Worm (Caenorhabditis elegans) whole organism, young adult: ENCODE measurements around the gene gpa-8.

Experiments used
- B0019.2 ChIP-seq: fragments of 200-800 bp; sonication (Bioruptor generic); conservative IDR thresholded peaks from 2 replicates; pipeline ENCODE4 v1.3.6; 2022; ENCODE audit warnings: missing genetic modification reagents, missing genetic modification characterization, missing compliant biosample characterization
- B0261.1 ChIP-seq: sonication (generic microtip); optimal IDR thresholded peaks from 2 replicates; lab custom pipeline; 2016; ENCODE audit warnings: mild to moderate bottlenecking, missing genetic modification characterization, moderate library complexity, missing compliant biosample characterization
- F23B12.7 ChIP-seq: sonication (generic microtip); optimal IDR thresholded peaks from 2 replicates; lab custom pipeline; 2017; ENCODE audit warnings: missing genetic modification characterization, mild to moderate bottlenecking, missing compliant biosample characterization, antibody characterized with exemption, moderate library complexity; ENCODE audit not compliant: insufficient read depth
- F33H1.4 ChIP-seq: fragments of 200-800 bp; sonication (Bioruptor generic); IDR thresholded peaks from 2 replicates; pipeline ENCODE4 v1.3.6; 2022; ENCODE audit warnings: missing genetic modification reagents, missing genetic modification characterization, missing compliant biosample characterization
- F57C9.4 ChIP-seq: sonication (generic microtip); optimal IDR thresholded peaks from 2 replicates; lab custom pipeline; 2017; ENCODE audit warnings: mild to moderate bottlenecking, missing genetic modification characterization, missing compliant biosample characterization
- Y53F4B.3 ChIP-seq: fragments of 200-800 bp; sonication (Bioruptor generic); IDR thresholded peaks from 2 replicates; pipeline ENCODE4 v1.3.6; 2022; ENCODE audit warnings: missing genetic modification reagents, missing genetic modification characterization, missing compliant biosample characterization
- Y56A3A.18 ChIP-seq: fragments of 200-800 bp; sonication (Bioruptor generic); IDR thresholded peaks from 2 replicates; pipeline ENCODE4 v1.3.6; 2022; ENCODE audit warnings: missing genetic modification reagents, missing genetic modification characterization, missing compliant biosample characterization
- ZK185.1 ChIP-seq: sonication (generic microtip); optimal IDR thresholded peaks from 2 replicates; lab custom pipeline; 2016; ENCODE audit warnings: mild to moderate bottlenecking, missing genetic modification characterization, missing compliant biosample characterization; ENCODE audit not compliant: poor library complexity, severe bottlenecking
- aptf-3 ChIP-seq: fragments of 200-800 bp; sonication (Bioruptor generic); IDR thresholded peaks from 2 replicates; pipeline ENCODE4 v1.3.6; 2022; ENCODE audit warnings: missing genetic modification characterization, missing compliant biosample characterization
- athp-1 ChIP-seq: sonication (generic microtip); optimal IDR thresholded peaks from 2 replicates; lab custom pipeline; 2017; ENCODE audit warnings: mild to moderate bottlenecking, missing genetic modification characterization, missing compliant biosample characterization
- attf-5 ChIP-seq: fragments of 200-800 bp; sonication (Bioruptor generic); optimal IDR thresholded peaks from 2 replicates; lab custom pipeline; 2018; ENCODE audit warnings: mild to moderate bottlenecking, missing genetic modification characterization, missing compliant biosample characterization
- ceh-100 ChIP-seq: fragments of 200-800 bp; sonication (Bioruptor generic); IDR thresholded peaks from 2 replicates; pipeline ENCODE4 v1.3.6; 2022; ENCODE audit warnings: missing genetic modification reagents, missing genetic modification characterization, missing compliant biosample characterization
- ekl-4 ChIP-seq: fragments of 200-800 bp; sonication (Bioruptor generic); IDR thresholded peaks from 2 replicates; pipeline ENCODE4 v1.3.6; 2022; ENCODE audit warnings: missing genetic modification reagents, missing genetic modification characterization, missing compliant biosample characterization
- ets-4 ChIP-seq: fragments of 200-800 bp; sonication (Bioruptor generic); optimal IDR thresholded peaks from 2 replicates; lab custom pipeline; 2018; ENCODE audit warnings: mild to moderate bottlenecking, missing genetic modification characterization, missing compliant biosample characterization
- fkh-3 ChIP-seq: sonication (generic microtip); optimal IDR thresholded peaks from 2 replicates; lab custom pipeline; 2016; ENCODE audit warnings: mild to moderate bottlenecking, missing genetic modification characterization, missing compliant biosample characterization
- hlh-26 ChIP-seq: fragments of 200-800 bp; sonication (Bioruptor generic); conservative IDR thresholded peaks from 2 replicates; pipeline ENCODE4 v1.3.6; 2022; ENCODE audit warnings: missing genetic modification reagents, missing genetic modification characterization, missing compliant biosample characterization
- hmg-1.2 ChIP-seq: fragments of 200-800 bp; sonication (Bioruptor generic); IDR thresholded peaks from 2 replicates; pipeline ENCODE4 v1.3.6; 2022; ENCODE audit warnings: missing genetic modification reagents, missing genetic modification characterization, missing compliant biosample characterization
- hmg-20 ChIP-seq: fragments of 200-800 bp; sonication (Bioruptor generic); IDR thresholded peaks from 2 replicates; pipeline ENCODE4 v1.3.6; 2022; ENCODE audit warnings: missing genetic modification reagents, missing genetic modification characterization, missing compliant biosample characterization
- hsf-1 ChIP-seq: fragments of 200-800 bp; sonication (Bioruptor generic); IDR thresholded peaks from 2 replicates; pipeline ENCODE4 v1.3.6; 2022; ENCODE audit warnings: missing genetic modification reagents, missing genetic modification characterization, missing compliant biosample characterization
- let-607 ChIP-seq, 2 experiments: fragments of 200-800 bp in 1 of 2; sonication (Bioruptor generic) in 1 of 2; sonication (generic microtip) in 1 of 2; optimal IDR thresholded peaks; 2 replicates each; lab custom pipeline; 2016 to 2018; ENCODE audit warnings: mild to moderate bottlenecking in 2 of 2, missing compliant biosample characterization in 2 of 2, missing genetic modification characterization in 2 of 2, moderate library complexity in 2 of 2, missing genotype in 1 of 2
- lin-26 ChIP-seq: fragments of 200-800 bp; sonication (Bioruptor generic); IDR thresholded peaks from 2 replicates; pipeline ENCODE4 v1.3.6; 2022; ENCODE audit warnings: missing genetic modification reagents, missing genetic modification characterization, missing compliant biosample characterization
- lin-40 ChIP-seq: sonication (generic microtip); optimal IDR thresholded peaks from 2 replicates; lab custom pipeline; 2016; ENCODE audit warnings: missing genetic modification characterization, mild to moderate bottlenecking, missing compliant biosample characterization, missing genotype, missing genetic modification reagents
- lin-54 ChIP-seq: fragments of 200-800 bp; sonication (Bioruptor generic); optimal IDR thresholded peaks from 2 replicates; lab custom pipeline; 2018; ENCODE audit warnings: mild to moderate bottlenecking, missing genetic modification characterization, missing compliant biosample characterization
- lsl-1 ChIP-seq: fragments of 200-800 bp; sonication (Bioruptor generic); optimal IDR thresholded peaks from 2 replicates; lab custom pipeline; 2018; ENCODE audit warnings: mild to moderate bottlenecking, missing genetic modification characterization, moderate library complexity, missing compliant biosample characterization
- nfyb-1 ChIP-seq: fragments of 200-800 bp; sonication (Bioruptor generic); IDR thresholded peaks from 2 replicates; pipeline ENCODE4 v1.3.6; 2022; ENCODE audit warnings: missing genetic modification reagents, missing genetic modification characterization, missing compliant biosample characterization
- nhr-80 ChIP-seq: sonication (generic microtip); optimal IDR thresholded peaks from 2 replicates; lab custom pipeline; 2016; ENCODE audit warnings: missing genetic modification characterization, missing compliant biosample characterization
- nhr-90 ChIP-seq: sonication (generic microtip); optimal IDR thresholded peaks from 2 replicates; lab custom pipeline; 2016; ENCODE audit warnings: missing genotype, mild to moderate bottlenecking, missing genetic modification characterization, missing compliant biosample characterization
- rcor-1 ChIP-seq: fragments of 200-800 bp; sonication (Bioruptor generic); IDR thresholded peaks from 2 replicates; pipeline ENCODE4 v1.3.6; 2022; ENCODE audit warnings: missing genetic modification reagents, missing genetic modification characterization, missing compliant biosample characterization
- rec-8 ChIP-seq, 2 experiments: sonication (generic microtip); optimal IDR thresholded peaks; 2 replicates each; lab custom pipeline; 2016; ENCODE audit warnings: mild to moderate bottlenecking in 2 of 2, missing genetic modification characterization in 2 of 2, missing genetic modification reagents in 2 of 2, missing genotype in 2 of 2, missing biosample characterization in 1 of 2, missing compliant biosample characterization in 1 of 2, moderate library complexity in 1 of 2
- repo-1 ChIP-seq: sonication (generic microtip); optimal IDR thresholded peaks from 2 replicates; lab custom pipeline; 2017; ENCODE audit warnings: mild to moderate bottlenecking, missing genetic modification characterization, missing compliant biosample characterization
- sptf-2 ChIP-seq: fragments of 200-800 bp; sonication (Bioruptor generic); optimal IDR thresholded peaks from 2 replicates; lab custom pipeline; 2018; ENCODE audit warnings: mild to moderate bottlenecking, missing genetic modification characterization, missing compliant biosample characterization
- unc-130 ChIP-seq: sonication (generic microtip); optimal IDR thresholded peaks from 2 replicates; lab custom pipeline; 2016; ENCODE audit warnings: missing genetic modification reagents, missing genetic modification characterization, missing compliant biosample characterization
- xnd-1 ChIP-seq: sonication (generic microtip); optimal IDR thresholded peaks from 2 replicates; lab custom pipeline; 2016; ENCODE audit warnings: missing genotype, missing genetic modification reagents, missing genetic modification characterization, missing compliant biosample characterization
- zfh-2 ChIP-seq: fragments of 200-800 bp; sonication (Bioruptor generic); conservative IDR thresholded peaks from 2 replicates; pipeline ENCODE4 v1.3.6; 2022; ENCODE audit warnings: missing genetic modification reagents, missing genetic modification characterization, missing compliant biosample characterization
- ztf-18 ChIP-seq: sonication (generic microtip); optimal IDR thresholded peaks from 2 replicates; lab custom pipeline; 2016; ENCODE audit warnings: missing genotype, mild to moderate bottlenecking, missing genetic modification characterization, missing compliant biosample characterization
- ztf-25 ChIP-seq: fragments of 200-800 bp; sonication (Bioruptor generic); IDR thresholded peaks from 2 replicates; pipeline ENCODE4 v1.3.6; 2022; ENCODE audit warnings: missing genetic modification reagents, missing genetic modification characterization, missing compliant biosample characterization
- ztf-6 ChIP-seq: fragments of 200-800 bp; sonication (Bioruptor generic); IDR thresholded peaks from 2 replicates; pipeline ENCODE4 v1.3.6; 2022; ENCODE audit warnings: missing genetic modification reagents, missing genetic modification characterization, missing compliant biosample characterization

gpa-8 gene

DNA sequence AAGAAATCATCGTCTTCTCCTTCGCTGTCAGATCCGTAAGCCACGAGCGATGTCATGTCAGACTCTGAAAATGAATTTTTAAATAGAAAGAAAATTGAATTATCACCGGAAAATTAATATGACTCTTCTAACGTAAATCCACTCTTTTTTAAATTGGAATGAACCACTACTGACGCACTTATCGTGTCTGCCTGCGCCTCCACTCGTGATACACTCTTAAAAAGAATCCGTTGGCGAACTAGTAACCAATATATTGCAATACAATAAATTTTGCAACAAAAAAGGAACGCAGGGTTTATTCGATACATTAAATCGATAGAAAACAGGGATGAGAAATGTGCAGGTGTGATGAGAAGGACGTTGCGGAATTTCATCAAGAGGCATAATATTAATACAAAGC lies 19.1 kb upstream of the gpa-8 start, which contains the start of gene ccch-3 (continued):
- no peak for TF ChIP-seq zfh-2 (GFP tag; lab: Robert Waterston, UW)
- TF ChIP-seq lin-54 (GFP tag; lab: Kevin White, UChicago): peak; percentile 83
- TF ChIP-seq hmg-1.2 (GFP tag; lab: Robert Waterston, UW): peak; percentile 67
- peak; percentile 70 for TF ChIP-seq lin-40 (tag; lab: Kevin White, UChicago)
- TF ChIP-seq rcor-1: peak; percentile 71
- TF ChIP-seq nhr-80 (tag; lab: Kevin White, UChicago): peak; percentile 53
- peak; percentile 1 for TF ChIP-seq repo-1 (tag; lab: Kevin White, UChicago)
- TF ChIP-seq lin-26 (GFP tag; lab: Robert Waterston, UW): peak; percentile 44; the same call in 1 of the 2 replicates
- TF ChIP-seq F33H1.4 (GFP tag; lab: Robert Waterston, UW): peak; percentile 26
- TF ChIP-seq fkh-3 (tag; lab: Kevin White, UChicago): no peak
- TF ChIP-seq lsl-1 (GFP tag; lab: Kevin White, UChicago): peak; percentile 52
- TF ChIP-seq aptf-3: no peak
- TF ChIP-seq unc-130 (GFP tag; lab: Kevin White, UChicago): peak; percentile 53
- TF ChIP-seq attf-5 (GFP tag; lab: Kevin White, UChicago): peak; percentile 80
- no peak for TF ChIP-seq F57C9.4 (tag; lab: Kevin White, UChicago)
- no peak; the same call in 1 of the 2 replicates for TF ChIP-seq nfyb-1
- TF ChIP-seq ekl-4 (GFP tag; lab: Robert Waterston, UW): peak; percentile 83
- peak; percentile 26 for TF ChIP-seq sptf-2 (GFP tag; lab: Kevin White, UChicago)
- peak; percentile 7 to 12 for TF ChIP-seq let-607 (tag; optimal IDR thresholded peaks at IDR 0.05; lab: Kevin White, UChicago)
- TF ChIP-seq nhr-90 (tag; lab: Kevin White, UChicago): peak; percentile 39
- TF ChIP-seq rec-8 (tag; optimal IDR thresholded peaks at IDR 0.05; lab: Kevin White, UChicago): no peak
- TF ChIP-seq B0261.1 (tag; lab: Kevin White, UChicago): peak; percentile 7

- TF ChIP-seq B0019.2 (no peak), xnd-1 (tag; lab: Kevin White, UChicago) (no peak), F23B12.7 (tag; lab: Kevin White, UChicago) (no peak), athp-1 (tag; lab: Kevin White, UChicago) (no peak), ceh-100 (no peak), hsf-1 (GFP tag; lab: Robert Waterston, UW) (no peak), ztf-18 (tag; lab: Kevin White, UChicago) (no peak), hlh-26 (GFP tag; lab: Robert Waterston, UW) (no peak), ztf-6 (no peak), Y56A3A.18 (no peak), ZK185.1 (tag; lab: Kevin White, UChicago) (no peak), ztf-25 (GFP tag; lab: Robert Waterston, UW) (no peak), nhr-90 (tag; lab: Kevin White, UChicago) (no peak), ets-4 (no peak), Y53F4B.3 (GFP tag; lab: Robert Waterston, UW) (no peak), nhr-80 (tag; lab: Kevin White, UChicago) (no peak), hmg-20 (GFP tag; lab: Robert Waterston, UW) (no peak)
Measured at ce11 chrV:12658142-12658541, 17.9 kb upstream of the gpa-8 start, which contains the start of gene W05B10.6. W05B10.6 (minus strand) TSS chrV:12658242.
